Fruit fly (Drosophila melanogaster): ENCODE results near the gene CG45690.
A peak's percentile ranks its signal among the peaks of the same experiment; 100 is the strongest.

CG45690 gene

dm6 chr2L:10676933-10677714 lies 19.0 kb downstream of the CG45690 start, which contains the start of gene CG17104 (continued):
- TF ChIP-seq CG9437 (GFP tag; optimal IDR thresholded peaks at IDR 0.05): no peak
- TF ChIP-seq CG7786 (GFP tag; optimal IDR thresholded peaks at IDR 0.05): no peak
- TF ChIP-seq CG14710 (tag; optimal IDR thresholded peaks at IDR 0.05): no peak
- TF ChIP-seq CG32767 (GFP tag; IDR thresholded peaks at IDR 0.05): no peak
- TF ChIP-seq Dbx (GFP tag; IDR thresholded peaks at IDR 0.05): no peak
- TF ChIP-seq Hey (tag; optimal IDR thresholded peaks at IDR 0.05): no peak
- 0 out of 2 replicates have a peak, but pooled peaks have one; percentile 18 for TF ChIP-seq esg (GFP tag; conservative IDR thresholded peaks at IDR 0.05)
- no peak for TF ChIP-seq prd (optimal IDR thresholded peaks at IDR 0.05)
- peak; percentile 23; the same call in 1 of the 3 replicates for TF ChIP-seq prd (GFP tag; IDR thresholded peaks at IDR 0.05)
- no peak for TF ChIP-seq pita (GFP tag; optimal IDR thresholded peaks at IDR 0.05)
- TF ChIP-seq Fer3 (tag; optimal IDR thresholded peaks at IDR 0.05): peak; percentile 16
- no peak for TF ChIP-seq B-H2 (GFP tag; optimal IDR thresholded peaks at IDR 0.05)
- no peak for TF ChIP-seq CG4360 (GFP tag; IDR thresholded peaks at IDR 0.05)
- TF ChIP-seq CG1832 (GFP tag; optimal IDR thresholded peaks at IDR 0.05): no peak
- no peak for TF ChIP-seq CG15073 (GFP tag; optimal IDR thresholded peaks at IDR 0.05)
- no peak for TF ChIP-seq CG34422 (GFP tag; IDR thresholded peaks at IDR 0.05)
- no peak for TF ChIP-seq Ets97D (GFP tag; optimal IDR thresholded peaks at IDR 0.05)
- no peak for TF ChIP-seq Sry-β (GFP tag; optimal IDR thresholded peaks at IDR 0.05)
- no peak for TF ChIP-seq CG32532 (GFP tag; IDR thresholded peaks at IDR 0.05)
- TF ChIP-seq CG18011 (GFP tag; optimal IDR thresholded peaks at IDR 0.05): no peak
- TF ChIP-seq CG2120 (GFP tag; optimal IDR thresholded peaks at IDR 0.05): peak; percentile 62
- no peak for TF ChIP-seq CG2875 (GFP tag; optimal IDR thresholded peaks at IDR 0.05)
- TF ChIP-seq BEAF-32 (GFP tag; optimal IDR thresholded peaks at IDR 0.05): no peak
- TF ChIP-seq Xbp1 (GFP tag; optimal IDR thresholded peaks at IDR 0.05): peak; percentile 17
- TF ChIP-seq gem (tag; optimal IDR thresholded peaks at IDR 0.05): peak; percentile 66
- peak; percentile 33; the same call in 1 of the 2 replicates for TF ChIP-seq Taf1 (GFP tag; IDR thresholded peaks at IDR 0.05)
- no peak for TF ChIP-seq en (GFP tag; optimal IDR thresholded peaks at IDR 0.05)
- TF ChIP-seq ATbp (GFP tag; optimal IDR thresholded peaks at IDR 0.05): peak; percentile 26
- no peak for TF ChIP-seq Adf1 (GFP tag; IDR thresholded peaks at IDR 0.05)
- TF ChIP-seq CoRest (tag; optimal IDR thresholded peaks at IDR 0.05): peak; percentile 44
- peak; percentile 53 for TF ChIP-seq PHDP (tag; optimal IDR thresholded peaks at IDR 0.05)
- no peak for TF ChIP-seq Bteb2 (GFP tag; optimal IDR thresholded peaks at IDR 0.05)
- 0 out of 2 replicates have a peak, but pooled peaks have one; percentile 28 for TF ChIP-seq HLH3B (GFP tag; IDR thresholded peaks at IDR 0.05)
- no peak for TF ChIP-seq D19A (tag; optimal IDR thresholded peaks at IDR 0.05)
- no peak for TF ChIP-seq CG7928 (GFP tag; optimal IDR thresholded peaks at IDR 0.05)
- TF ChIP-seq tll (GFP tag; optimal IDR thresholded peaks at IDR 0.05): no peak
- no peak for TF ChIP-seq sna (GFP tag; IDR thresholded peaks at IDR 0.05; ENCODE audit: partially characterized antibody)
- peak; percentile 35 for TF ChIP-seq crc (GFP tag; optimal IDR thresholded peaks at IDR 0.05)
- peak; percentile 49 for TF ChIP-seq row (GFP tag; IDR thresholded peaks at IDR 0.05)
- TF ChIP-seq Abd-B (GFP tag; optimal IDR thresholded peaks at IDR 0.05): no peak
- no peak for TF ChIP-seq p53 (GFP tag; optimal IDR thresholded peaks at IDR 0.05)
- TF ChIP-seq Atf-2 (GFP tag; optimal IDR thresholded peaks at IDR 0.05): no peak
- peak; percentile 33 for TF ChIP-seq CG12659 (GFP tag; optimal IDR thresholded peaks at IDR 0.05)
- no peak for TF ChIP-seq kni (GFP tag; optimal IDR thresholded peaks at IDR 0.05)
- no peak for TF ChIP-seq pan (optimal IDR thresholded peaks at IDR 0.05)
- peak in 1 of 2 experiments; percentile 32 for TF ChIP-seq pan (GFP tag; optimal IDR thresholded peaks at IDR 0.05 in 1 of 2, IDR thresholded peaks at IDR 0.05 in 1 of 2)
- no peak for TF ChIP-seq CG7271 (tag; optimal IDR thresholded peaks at IDR 0.05)
- TF ChIP-seq Sin3A (optimal IDR thresholded peaks at IDR 0.05): no peak
- TF ChIP-seq CG11504 (tag; optimal IDR thresholded peaks at IDR 0.05): peak; percentile 59
- no peak for TF ChIP-seq Rx (GFP tag; IDR thresholded peaks at IDR 0.05)

Measured in whole organism, embryonic.